Fruit fly (Drosophila melanogaster): ENCODE results near the gene Atx-1.

DNA sequence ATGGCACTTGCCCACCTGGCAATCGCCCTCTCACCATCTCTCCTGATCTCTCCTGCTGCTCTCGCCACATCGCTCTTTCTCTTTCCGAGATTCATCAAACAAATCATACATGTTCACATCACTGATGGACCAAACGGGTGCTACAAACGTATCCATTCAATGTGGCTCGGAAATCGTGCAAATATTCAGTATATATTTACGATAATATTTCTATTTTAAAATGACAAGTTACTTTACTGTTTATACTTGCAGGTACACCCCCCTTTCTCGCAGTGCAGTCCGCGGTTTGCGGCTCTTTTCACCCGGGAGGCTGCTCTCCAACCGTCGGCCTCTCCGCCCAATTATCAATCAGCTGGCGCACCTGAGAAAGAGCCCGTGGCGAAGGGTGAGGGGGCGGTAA, 31.5 kb upstream of the Atx-1 start:
- no peak for TF ChIP-seq toe (GFP tag; optimal IDR thresholded peaks at IDR 0.05)
- TF ChIP-seq kay (GFP tag; ENCODE audit: borderline replicate concordance) = no peak
- no peak for TF ChIP-seq Crg-1 (GFP tag; optimal IDR thresholded peaks at IDR 0.05)

All from whole organism, adult.